Fruit fly (Drosophila melanogaster): ENCODE measurements around the gene Pgam5.

- no peak for TF ChIP-seq CG7045 (GFP tag; optimal IDR thresholded peaks at IDR 0.05)
- no peak for TF ChIP-seq CG7101 (tag; optimal IDR thresholded peaks at IDR 0.05)
- TF ChIP-seq toe (GFP tag; optimal IDR thresholded peaks at IDR 0.05), result no peak
- TF ChIP-seq ovo (GFP tag; optimal IDR thresholded peaks at IDR 0.05), result no peak
- no peak for TF ChIP-seq cnc (optimal IDR thresholded peaks at IDR 0.05)
- no peak for TF ChIP-seq kay (GFP tag; ENCODE audit: borderline replicate concordance)
- TF ChIP-seq bab1 (GFP tag; optimal IDR thresholded peaks at IDR 0.05), result no peak
- TF ChIP-seq Clk (GFP tag; optimal IDR thresholded peaks at IDR 0.05), result no peak
Observed at dm6 chrX:1847735-1848134, 25.6 kb downstream of the Pgam5 start.

Measured in whole organism, adult.